Worm (Caenorhabditis elegans) whole organism, late embryonic: Measurements from ENCODE around the gene srt-17.

Source experiments
- F13H6.1 ChIP-seq: sonication (generic microtip); optimal IDR thresholded peaks from 2 replicates; lab custom pipeline; 2016; ENCODE audit warnings: missing genetic modification characterization, missing compliant biosample characterization
- K02D7.2 ChIP-seq: sonication (generic microtip); optimal IDR thresholded peaks from 2 replicates; lab custom pipeline; 2017; ENCODE audit warnings: mild to moderate bottlenecking, missing genetic modification characterization, missing compliant biosample characterization
- K09A11.1 ChIP-seq: sonication (generic microtip); optimal IDR thresholded peaks from 2 replicates; lab custom pipeline; 2017; ENCODE audit warnings: antibody characterized with exemption, mild to moderate bottlenecking, missing genetic modification characterization, missing compliant biosample characterization; ENCODE audit not compliant: insufficient read depth
- ama-1 ChIP-seq: fragments of 150-350 bp; optimal IDR thresholded peaks from 2 replicates; lab custom pipeline; 2014
- ceh-14 ChIP-seq: sonication (generic microtip); optimal IDR thresholded peaks from 2 replicates; lab custom pipeline; 2016; ENCODE audit warnings: missing genotype, missing genetic modification characterization, missing compliant biosample characterization
- ceh-18 ChIP-seq: sonication (generic microtip); optimal IDR thresholded peaks from 2 replicates; lab custom pipeline; 2016; ENCODE audit warnings: missing genetic modification characterization, missing compliant biosample characterization
- ceh-2 ChIP-seq: sonication (generic microtip); optimal IDR thresholded peaks from 2 replicates; lab custom pipeline; 2016; ENCODE audit warnings: missing genotype, missing genetic modification characterization, missing compliant biosample characterization
- ceh-22 ChIP-seq: sonication (generic microtip); optimal IDR thresholded peaks from 2 replicates; lab custom pipeline; 2017; ENCODE audit warnings: missing biosample characterization, missing genetic modification characterization
- ceh-24 ChIP-seq: sonication (generic microtip); optimal IDR thresholded peaks from 2 replicates; lab custom pipeline; 2016; ENCODE audit warnings: mild to moderate bottlenecking, missing genetic modification characterization, missing compliant biosample characterization
- ceh-30 ChIP-seq: fragments of 150-350 bp; optimal IDR thresholded peaks from 2 replicates; lab custom pipeline; 2014; ENCODE audit warnings: missing biosample characterization, missing genetic modification characterization
- dmd-4 ChIP-seq: sonication (generic microtip); optimal IDR thresholded peaks from 2 replicates; lab custom pipeline; 2016; ENCODE audit warnings: borderline replicate concordance, missing genetic modification characterization, missing compliant biosample characterization
- elt-2 ChIP-seq: sonication (generic microtip); optimal IDR thresholded peaks from 2 replicates; lab custom pipeline; 2016; ENCODE audit warnings: missing genetic modification reagents, missing genetic modification characterization, missing compliant biosample characterization
- ets-4 ChIP-seq: sonication (generic microtip); optimal IDR thresholded peaks from 2 replicates; lab custom pipeline; 2016; ENCODE audit warnings: missing genetic modification characterization, missing compliant biosample characterization
- fkh-10 ChIP-seq: fragments of 150-350 bp; optimal IDR thresholded peaks from 2 replicates; lab custom pipeline; 2014; ENCODE audit warnings: missing biosample characterization, missing genetic modification reagents, missing genetic modification characterization
- fkh-6 ChIP-seq: sonication (generic microtip); optimal IDR thresholded peaks from 2 replicates; lab custom pipeline; 2016; ENCODE audit warnings: missing genetic modification characterization, missing compliant biosample characterization
- hlh-13 ChIP-seq: fragments of 200-800 bp; sonication (Bioruptor generic); optimal IDR thresholded peaks from 2 replicates; lab custom pipeline; 2018; ENCODE audit warnings: mild to moderate bottlenecking, missing genetic modification characterization, missing compliant biosample characterization
- hlh-15 ChIP-seq: sonication (generic microtip); optimal IDR thresholded peaks from 2 replicates; lab custom pipeline; 2016; ENCODE audit warnings: missing genetic modification characterization, missing compliant biosample characterization
- madf-2 ChIP-seq: sonication (generic microtip); optimal IDR thresholded peaks from 2 replicates; lab custom pipeline; 2017; ENCODE audit warnings: missing genetic modification characterization, missing compliant biosample characterization
- mec-3 ChIP-seq: sonication (generic microtip); optimal IDR thresholded peaks from 2 replicates; lab custom pipeline; 2016; ENCODE audit warnings: borderline replicate concordance, missing genetic modification characterization, missing compliant biosample characterization
- nfya-1 ChIP-seq: sonication (generic microtip); optimal IDR thresholded peaks from 2 replicates; lab custom pipeline; 2017; ENCODE audit warnings: missing genetic modification characterization, mild to moderate bottlenecking, missing compliant biosample characterization, antibody characterized with exemption, moderate library complexity
- nhr-11 ChIP-seq: fragments of 150-350 bp; optimal IDR thresholded peaks from 2 replicates; lab custom pipeline; 2014; ENCODE audit warnings: missing biosample characterization, missing genetic modification characterization
- odd-2 ChIP-seq: sonication (generic microtip); optimal IDR thresholded peaks from 2 replicates; lab custom pipeline; 2017; ENCODE audit warnings: antibody characterized with exemption, mild to moderate bottlenecking, missing genetic modification characterization, missing compliant biosample characterization
- pax-1 ChIP-seq: fragments of 150-350 bp; optimal IDR thresholded peaks from 2 replicates; lab custom pipeline; 2014; ENCODE audit warnings: missing biosample characterization, missing genetic modification characterization
- pha-2 ChIP-seq: sonication (generic microtip); optimal IDR thresholded peaks from 2 replicates; lab custom pipeline; 2017; ENCODE audit warnings: mild to moderate bottlenecking, missing genetic modification characterization, missing compliant biosample characterization
- ref-2 ChIP-seq: sonication (generic microtip); optimal IDR thresholded peaks from 2 replicates; lab custom pipeline; 2016; ENCODE audit warnings: missing genetic modification characterization, missing compliant biosample characterization
- rnt-1 ChIP-seq: sonication (generic microtip); optimal IDR thresholded peaks from 2 replicates; lab custom pipeline; 2016; ENCODE audit warnings: missing genetic modification characterization, missing compliant biosample characterization
- sdc-2 ChIP-seq: sonication (generic microtip); optimal IDR thresholded peaks from 2 replicates; lab custom pipeline; 2016; ENCODE audit warnings: missing genotype, missing genetic modification characterization, missing compliant biosample characterization
- syd-9 ChIP-seq: sonication (generic microtip); optimal IDR thresholded peaks from 2 replicates; lab custom pipeline; 2016; ENCODE audit warnings: mild to moderate bottlenecking, missing genetic modification characterization, moderate library complexity, missing compliant biosample characterization
- unc-55 ChIP-seq: sonication (generic microtip); optimal IDR thresholded peaks from 2 replicates; lab custom pipeline; 2017; ENCODE audit warnings: missing biosample characterization, missing genetic modification reagents, missing genetic modification characterization
- ztf-16 ChIP-seq: sonication (generic microtip); optimal IDR thresholded peaks from 2 replicates; lab custom pipeline; 2017; ENCODE audit warnings: missing genetic modification characterization, missing compliant biosample characterization

srt-17 gene

DNA sequence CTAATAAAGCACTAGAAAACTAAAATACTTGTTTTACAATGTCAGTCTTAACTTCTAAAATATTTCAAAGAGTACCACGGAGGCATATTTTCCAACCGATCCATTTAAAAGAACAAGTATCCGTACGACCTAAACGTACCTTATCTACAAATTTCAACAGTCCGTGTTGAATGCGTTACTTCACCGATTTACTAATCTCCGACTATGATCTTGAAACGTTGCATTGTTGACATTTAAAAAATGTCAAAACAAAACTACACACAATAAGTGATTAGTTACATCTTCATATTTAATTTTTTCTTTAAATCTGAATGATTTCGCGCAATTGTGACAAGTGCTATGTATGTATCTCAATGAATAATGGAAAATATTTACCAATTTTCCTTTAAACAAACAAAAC lies 27.0 kb downstream of the srt-17 start:
- TF ChIP-seq ztf-16, result no peak
- no peak for TF ChIP-seq mec-3
- no peak for TF ChIP-seq nfya-1 (tag; lab: Kevin White, UChicago)
- no peak for TF ChIP-seq ama-1 (lab: Kevin White, UChicago)
- no peak for TF ChIP-seq ceh-24 (tag; lab: Kevin White, UChicago)

DNA sequence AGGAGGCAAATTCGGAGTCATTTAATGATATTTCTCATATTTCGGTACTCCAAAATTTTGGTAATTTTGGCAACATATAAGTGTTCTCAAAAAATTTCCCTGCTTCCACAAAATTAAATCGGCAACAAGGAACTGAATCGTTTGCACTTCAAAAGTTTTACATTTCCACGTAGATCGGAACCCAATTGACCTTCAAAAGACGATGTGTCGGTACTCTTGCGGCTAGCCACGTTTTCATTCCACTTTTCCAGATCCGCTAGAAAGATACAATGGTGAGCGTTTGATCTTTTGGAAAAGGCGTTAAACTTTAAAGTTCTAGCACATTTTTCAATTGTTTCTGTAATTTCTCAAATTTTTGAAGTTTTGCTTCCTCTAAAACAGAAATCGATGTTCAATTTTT lies 27.9 kb downstream of the srt-17 start:
- TF ChIP-seq hlh-13 (GFP tag; lab: Kevin White, UChicago), result no peak
- no peak for TF ChIP-seq madf-2 (tag; lab: Kevin White, UChicago)
- TF ChIP-seq ceh-18, result no peak
- no peak for TF ChIP-seq fkh-10 (GFP tag; lab: Kevin White, UChicago)

DNA sequence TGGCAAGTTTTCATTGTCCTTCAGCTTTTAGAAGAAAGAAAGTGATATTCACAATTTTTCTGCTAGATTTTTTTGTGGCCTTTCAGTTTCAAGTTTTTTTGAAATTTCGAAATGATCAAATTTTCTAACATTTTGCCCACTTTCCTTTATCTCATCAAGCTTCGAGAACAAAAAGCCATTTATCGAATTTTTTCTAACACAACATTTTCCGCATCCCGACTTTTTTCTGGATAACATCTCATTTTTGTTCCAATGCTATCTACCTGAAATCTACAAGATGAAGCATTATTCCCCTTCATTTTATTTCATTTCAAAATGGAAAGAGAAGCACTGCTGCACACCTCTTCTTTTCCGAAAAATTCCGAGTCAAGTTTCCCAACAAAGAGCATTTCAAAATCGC lies 31.9 kb downstream of the srt-17 start, which contains the start of gene ZK488.5:
Gene ZK488.5 (plus strand): TSS at position 301 of the 400 bp plus-strand sequence.
- TF ChIP-seq K02D7.2 (no peak), sdc-2 (tag; lab: Kevin White, UChicago) (no peak), fkh-10 (GFP tag; lab: Kevin White, UChicago) (no peak), pha-2 (tag; lab: Kevin White, UChicago) (no peak)

DNA sequence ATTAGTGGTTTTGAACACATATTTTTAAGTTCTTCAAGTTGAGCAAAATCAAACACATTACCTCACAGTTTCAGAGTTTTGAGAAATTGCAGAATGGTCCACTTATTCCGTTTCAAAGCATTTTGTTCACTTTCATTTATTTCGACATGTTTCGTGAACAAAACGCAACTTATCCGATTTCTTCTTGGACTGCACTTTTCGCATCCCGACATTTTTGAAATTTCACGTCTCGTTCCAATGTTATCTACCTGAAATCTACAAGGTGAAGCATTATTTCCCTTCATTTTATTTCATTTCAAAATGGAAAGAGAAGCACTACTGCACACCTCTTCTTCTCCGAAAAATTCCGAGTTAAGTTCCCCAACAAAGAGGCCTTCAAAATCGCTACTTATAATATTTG lies 34.6 kb downstream of the srt-17 start, which contains the start of gene ZK488.6:
Gene ZK488.6 (plus strand): TSS at position 301 of the 400 bp plus-strand sequence.
- no peak for TF ChIP-seq syd-9 (tag; lab: Kevin White, UChicago)
- no peak for TF ChIP-seq ceh-22
- no peak for TF ChIP-seq ztf-16
- TF ChIP-seq pax-1 (tag; lab: Kevin White, UChicago), result no peak
- no peak for TF ChIP-seq fkh-6 (tag; lab: Kevin White, UChicago)
- TF ChIP-seq ceh-30 (tag; lab: Kevin White, UChicago), result no peak
- TF ChIP-seq odd-2 (tag; lab: Kevin White, UChicago), result no peak
- TF ChIP-seq ceh-14 (tag; lab: Kevin White, UChicago), result no peak
- TF ChIP-seq unc-55 (GFP tag; lab: Kevin White, UChicago), result no peak
- no peak for TF ChIP-seq K09A11.1 (tag; lab: Kevin White, UChicago)
- no peak for TF ChIP-seq dmd-4 (tag; lab: Kevin White, UChicago)

DNA sequence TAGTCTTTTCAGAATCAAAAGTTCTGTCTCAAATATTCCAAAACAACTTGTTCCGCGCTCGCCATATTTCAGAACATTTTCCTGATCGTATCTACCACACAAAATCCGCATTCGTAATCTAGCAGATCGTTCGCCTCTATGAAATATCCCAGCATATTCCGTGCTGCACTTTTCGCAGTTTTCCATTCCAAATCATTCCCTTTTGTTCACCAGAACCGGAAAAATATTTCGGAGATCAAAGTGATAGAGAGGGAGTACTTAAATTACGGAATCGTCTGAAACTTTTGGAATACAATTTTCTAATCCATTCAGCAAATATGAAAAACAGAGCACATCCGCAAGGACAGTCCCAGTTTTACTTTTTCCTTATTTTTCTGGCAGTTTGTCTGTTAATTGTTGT lies 37.0 kb downstream of the srt-17 start, which contains the start of gene K06H6.1:
Gene K06H6.1 (plus strand): TSS at position 301 of the 400 bp plus-strand sequence.
- TF ChIP-seq ceh-14 (tag; lab: Kevin White, UChicago) (no peak), ceh-2 (tag; lab: Kevin White, UChicago) (no peak)
- TF ChIP-seq, all 69 proteins: peak for 0

DNA sequence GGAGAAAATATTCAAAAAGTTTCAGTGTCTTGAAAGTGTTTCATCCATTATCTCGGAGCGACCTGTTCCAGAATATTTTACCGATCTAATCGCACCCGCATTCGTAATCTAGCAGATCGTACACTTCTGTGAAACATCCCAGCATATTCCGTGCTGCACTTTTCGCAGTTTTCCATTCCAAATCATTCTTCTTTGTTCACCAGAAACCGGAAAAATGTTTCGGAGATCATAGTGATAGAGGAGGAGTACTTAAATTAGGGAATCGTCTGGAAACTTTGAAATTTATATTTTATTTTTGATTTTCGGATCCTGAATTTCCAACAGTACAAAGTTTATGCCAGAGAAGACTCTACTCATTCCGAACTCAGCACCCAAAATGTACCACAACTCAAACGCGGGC lies 39.4 kb downstream of the srt-17 start, which contains the start of gene K06H6.2:
Gene K06H6.2 (plus strand): TSS at position 301 of the 400 bp plus-strand sequence.
- TF ChIP-seq elt-2 (tag; lab: Kevin White, UChicago), result no peak
- TF ChIP-seq ceh-14 (tag; lab: Kevin White, UChicago), result no peak
- TF ChIP-seq ref-2 (tag; lab: Kevin White, UChicago), result no peak
- TF ChIP-seq pha-2 (tag; lab: Kevin White, UChicago), result no peak
- no peak for TF ChIP-seq pax-1 (tag; lab: Kevin White, UChicago)
- no peak for TF ChIP-seq hlh-15 (tag; lab: Kevin White, UChicago)
- no peak for TF ChIP-seq ztf-16
- TF ChIP-seq ets-4, result no peak
- TF ChIP-seq unc-55 (GFP tag; lab: Kevin White, UChicago), result no peak
- no peak for TF ChIP-seq ceh-2 (tag; lab: Kevin White, UChicago)
- TF ChIP-seq nhr-11 (tag; lab: Kevin White, UChicago), result no peak
- TF ChIP-seq rnt-1, result no peak
- no peak for TF ChIP-seq nfya-1 (tag; lab: Kevin White, UChicago)
- TF ChIP-seq madf-2 (tag; lab: Kevin White, UChicago), result no peak
- no peak for TF ChIP-seq dmd-4 (tag; lab: Kevin White, UChicago)
- TF ChIP-seq F13H6.1 (tag; lab: Kevin White, UChicago), result no peak
